Worm (Caenorhabditis elegans) whole organism, midembryonic: ENCODE measurements around the gene ssq-4.

ENCODE experiments used
- flt-1 ChIP-seq: fragments of 200-800 bp; sonication (Bioruptor generic); IDR thresholded peaks from 2 replicates; pipeline ENCODE4 v1.3.6; 2022; ENCODE audit warnings: missing genetic modification characterization, missing compliant biosample characterization
- tab-1 ChIP-seq: fragments of 200-800 bp; sonication (Bioruptor generic); IDR thresholded peaks from 2 replicates; pipeline ENCODE4 v1.3.6; 2022; ENCODE audit warnings: missing genetic modification characterization, missing compliant biosample characterization
- ztf-23 ChIP-seq: fragments of 200-800 bp; sonication (Bioruptor generic); IDR thresholded peaks from 2 replicates; pipeline ENCODE4 v1.3.6; 2022; ENCODE audit warnings: missing genetic modification reagents, missing genetic modification characterization, missing compliant biosample characterization
- ztf-29 ChIP-seq: fragments of 200-800 bp; sonication (Bioruptor generic); IDR thresholded peaks from 2 replicates; pipeline ENCODE4 v1.3.6; 2022; ENCODE audit warnings: missing genetic modification reagents, missing genetic modification characterization, missing compliant biosample characterization

DNA sequence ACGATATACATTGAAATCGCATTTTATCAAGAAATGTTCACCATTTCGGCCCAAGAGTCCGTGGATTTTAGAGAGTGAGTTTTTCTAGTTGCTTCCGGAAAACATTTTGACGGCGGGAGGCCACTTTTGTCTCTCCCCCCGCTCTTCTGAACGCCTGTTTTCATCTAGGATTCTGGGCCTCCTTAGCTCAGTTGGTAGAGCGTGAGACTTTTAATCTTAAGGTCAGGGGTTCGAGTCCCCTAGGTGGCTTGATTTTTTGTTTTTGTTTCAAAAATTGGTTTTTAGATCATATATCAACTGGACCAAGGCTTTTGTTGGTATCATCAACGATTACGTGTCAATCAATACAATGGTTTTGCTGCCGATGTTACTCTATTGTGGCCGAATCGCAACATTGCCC lies 22.5 kb downstream of the ssq-4 start:
- TF ChIP-seq ztf-23 (GFP tag; lab: Robert Waterston, UW) (peak; percentile 63; the same call in 1 of the 2 replicates), flt-1 (GFP tag; lab: Robert Waterston, UW) (peak; percentile 85), tab-1 (GFP tag; lab: Robert Waterston, UW) (peak; percentile 80; the same call in 1 of the 2 replicates), ztf-29 (GFP tag; lab: Robert Waterston, UW) (no peak)
